Fruit fly (Drosophila melanogaster): Measurements from ENCODE around the gene Or23a.

Gene Or23a

dm6 chr2L:2664762-2665161 lies 10.9 kb downstream of the Or23a start, which contains the start of gene Trf4:
Trf4 (plus strand) TSS chr2L:2665062.
- TF ChIP-seq Myc (optimal IDR thresholded peaks at IDR 0.05) = no peak
- TF ChIP-seq Sin3A (optimal IDR thresholded peaks at IDR 0.05) = no peak
- no peak for TF ChIP-seq h (optimal IDR thresholded peaks at IDR 0.05)
- no peak for TF ChIP-seq insv (optimal IDR thresholded peaks at IDR 0.05)
- no peak for TF ChIP-seq ttk (optimal IDR thresholded peaks at IDR 0.05)
- TF ChIP-seq psq (optimal IDR thresholded peaks at IDR 0.05) = no peak

dm6 chr2L:2669523-2669922 lies 15.7 kb downstream of the Or23a start, which contains the start of gene Gr23a:
Gr23a (plus strand) TSS chr2L:2669823.
- no peak for TF ChIP-seq psq (optimal IDR thresholded peaks at IDR 0.05)
- TF ChIP-seq Sin3A (optimal IDR thresholded peaks at IDR 0.05) = no peak
- no peak for TF ChIP-seq ttk (optimal IDR thresholded peaks at IDR 0.05)
- no peak for TF ChIP-seq Myc (optimal IDR thresholded peaks at IDR 0.05)
- TF ChIP-seq h (optimal IDR thresholded peaks at IDR 0.05) = no peak
- TF ChIP-seq insv (optimal IDR thresholded peaks at IDR 0.05) = no peak

- no peak for TF ChIP-seq h (optimal IDR thresholded peaks at IDR 0.05)
- TF ChIP-seq Sin3A (optimal IDR thresholded peaks at IDR 0.05) = no peak
- no peak for TF ChIP-seq insv (optimal IDR thresholded peaks at IDR 0.05)
Measured at dm6 chr2L:2677553-2677952, 23.7 kb downstream of the Or23a start, which contains the start of gene Tmtc1. Tmtc1 (plus strand) TSS chr2L:2677734.

- no peak for TF ChIP-seq ttk (optimal IDR thresholded peaks at IDR 0.05)
- TF ChIP-seq insv (optimal IDR thresholded peaks at IDR 0.05) = no peak
- no peak for TF ChIP-seq Myc (optimal IDR thresholded peaks at IDR 0.05)
- TF ChIP-seq h (optimal IDR thresholded peaks at IDR 0.05) = no peak
- TF ChIP-seq psq (optimal IDR thresholded peaks at IDR 0.05) = no peak
- no peak for TF ChIP-seq Sin3A (optimal IDR thresholded peaks at IDR 0.05)
Measured at dm6 chr2L:2696337-2696736, 42.5 kb downstream of the Or23a start, which contains the start of gene Trf5. Trf5 (minus strand) TSS chr2L:2696437.
